Fruit fly (Drosophila melanogaster) Kc167 (cell line): ENCODE measurements around the gene CG14983.

Source experiments
- Myc ChIP-seq: fragments of >200 bp; optimal IDR thresholded peaks from 2 replicates; lab custom pipeline; 2017; ENCODE audit warnings: missing external identifiers
- Sin3A ChIP-seq: fragments of >200 bp; optimal IDR thresholded peaks from 2 replicates; lab custom pipeline; 2018; ENCODE audit warnings: missing external identifiers
- h ChIP-seq: fragments of >200 bp; optimal IDR thresholded peaks from 3 replicates; lab custom pipeline; 2018; ENCODE audit warnings: missing external identifiers
- insv ChIP-seq: fragments of >200 bp; optimal IDR thresholded peaks from 3 replicates; lab custom pipeline; 2018; ENCODE audit warnings: missing external identifiers
- psq ChIP-seq: fragments of >200 bp; optimal IDR thresholded peaks from 2 replicates; lab custom pipeline; 2017; ENCODE audit warnings: missing external identifiers
- ttk ChIP-seq: sonication (Bioruptor generic); optimal IDR thresholded peaks from 2 replicates; lab custom pipeline; 2017; ENCODE audit warnings: missing external identifiers

CG14983 gene

dm6 chr3L:3949205-3949604, at the start of gene CG14983:
Gene CG14983, minus strand, starts transcription at chr3L:3949305.
- no peak for TF ChIP-seq h (lab: Kevin White, UChicago)
- TF ChIP-seq insv (lab: Kevin White, UChicago): no peak
- TF ChIP-seq Sin3A (lab: Kevin White, UChicago): no peak
- TF ChIP-seq Myc (lab: Kevin White, UChicago): no peak
- TF ChIP-seq ttk (lab: Kevin White, UChicago): no peak

- TF ChIP-seq Sin3A (lab: Kevin White, UChicago) (no peak), h (lab: Kevin White, UChicago) (no peak), insv (lab: Kevin White, UChicago) (no peak), psq (lab: Kevin White, UChicago) (no peak), ttk (lab: Kevin White, UChicago) (no peak), Myc (lab: Kevin White, UChicago) (no peak)
These were observed 46.4 kb upstream of the CG14983 start for dm6 chr3L:3995554-3995953.

- no peak for TF ChIP-seq psq (lab: Kevin White, UChicago)
These were observed 34.4 kb upstream of the CG14983 start, which contains the start of gene scrt for dm6 chr3L:3983466-3983946. Gene scrt, plus strand, starts transcription at chr3L:3983896.

- TF ChIP-seq ttk (lab: Kevin White, UChicago): no peak
- no peak for TF ChIP-seq Sin3A (lab: Kevin White, UChicago)
- TF ChIP-seq Myc (lab: Kevin White, UChicago): no peak
- no peak for TF ChIP-seq h (lab: Kevin White, UChicago)
- TF ChIP-seq psq (lab: Kevin White, UChicago): no peak
- no peak for TF ChIP-seq insv (lab: Kevin White, UChicago)
These were observed 30.9 kb upstream of the CG14983 start for dm6 chr3L:3980027-3980426.

- TF ChIP-seq h (lab: Kevin White, UChicago): no peak
- no peak for TF ChIP-seq ttk (lab: Kevin White, UChicago)
- TF ChIP-seq Sin3A (lab: Kevin White, UChicago): no peak
- no peak for TF ChIP-seq insv (lab: Kevin White, UChicago)
- TF ChIP-seq Myc (lab: Kevin White, UChicago): no peak
- TF ChIP-seq psq (lab: Kevin White, UChicago): no peak
These were observed 29.8 kb upstream of the CG14983 start for dm6 chr3L:3978762-3979516.

- no peak for TF ChIP-seq Sin3A (lab: Kevin White, UChicago)
- TF ChIP-seq ttk (lab: Kevin White, UChicago): no peak
- no peak for TF ChIP-seq h (lab: Kevin White, UChicago)
- TF ChIP-seq Myc (lab: Kevin White, UChicago): no peak
- TF ChIP-seq insv (lab: Kevin White, UChicago): no peak
- TF ChIP-seq psq (lab: Kevin White, UChicago): no peak
These were observed 28.7 kb upstream of the CG14983 start for dm6 chr3L:3977622-3978355.

dm6 chr3L:3976438-3976837, 27.3 kb upstream of the CG14983 start:
- TF ChIP-seq Sin3A (lab: Kevin White, UChicago): no peak
- TF ChIP-seq ttk (lab: Kevin White, UChicago): no peak
- TF ChIP-seq h (lab: Kevin White, UChicago): no peak
- no peak for TF ChIP-seq psq (lab: Kevin White, UChicago)
- TF ChIP-seq insv (lab: Kevin White, UChicago): no peak
- TF ChIP-seq Myc (lab: Kevin White, UChicago): no peak

- no peak for TF ChIP-seq psq (lab: Kevin White, UChicago)
- no peak for TF ChIP-seq Sin3A (lab: Kevin White, UChicago)
- no peak for TF ChIP-seq ttk (lab: Kevin White, UChicago)
- TF ChIP-seq insv (lab: Kevin White, UChicago): no peak
- TF ChIP-seq h (lab: Kevin White, UChicago): no peak
- TF ChIP-seq Myc (lab: Kevin White, UChicago): no peak
These were observed 23.5 kb upstream of the CG14983 start, which contains the start of gene CG43915 for dm6 chr3L:3972599-3972998. Gene CG43915, plus strand, starts transcription at chr3L:3972899.

- no peak for TF ChIP-seq h (lab: Kevin White, UChicago)
- no peak for TF ChIP-seq ttk (lab: Kevin White, UChicago)
- no peak for TF ChIP-seq insv (lab: Kevin White, UChicago)
- TF ChIP-seq Myc (lab: Kevin White, UChicago): no peak
- no peak for TF ChIP-seq psq (lab: Kevin White, UChicago)
- TF ChIP-seq Sin3A (lab: Kevin White, UChicago): no peak
These were observed 21.4 kb upstream of the CG14983 start for dm6 chr3L:3970372-3971031.

- TF ChIP-seq h (lab: Kevin White, UChicago) (no peak), insv (lab: Kevin White, UChicago) (no peak)
These were observed 16.0 kb upstream of the CG14983 start for dm6 chr3L:3965102-3965501.

dm6 chr3L:3964671-3965070, 15.6 kb upstream of the CG14983 start, which contains the start of gene CG12605:
Gene CG12605, minus strand, starts transcription at chr3L:3964771.
- TF ChIP-seq Sin3A (lab: Kevin White, UChicago) (no peak), h (lab: Kevin White, UChicago) (no peak), psq (lab: Kevin White, UChicago) (no peak), Myc (lab: Kevin White, UChicago) (no peak), insv (lab: Kevin White, UChicago) (no peak), ttk (lab: Kevin White, UChicago) (no peak)
